Worm (Caenorhabditis elegans) whole organism, mixed stage, embryonic: ENCODE data around the gene zhit-2.

ENCODE experiments used
- M03D4.4 ChIP-seq: sonication (generic microtip); optimal IDR thresholded peaks from 2 replicates; lab custom pipeline; 2017; ENCODE audit warnings: mild to moderate bottlenecking, missing genetic modification characterization, missing compliant biosample characterization
- bed-3 ChIP-seq: fragments of 200-800 bp; sonication (Bioruptor generic); optimal IDR thresholded peaks from 3 replicates; lab custom pipeline; 2018; ENCODE audit warnings: mild to moderate bottlenecking, missing genetic modification characterization, moderate library complexity, missing compliant biosample characterization
- ceh-43 ChIP-seq: fragments of 200-800 bp; sonication (Bioruptor generic); optimal IDR thresholded peaks from 2 replicates; lab custom pipeline; 2018; ENCODE audit warnings: mild to moderate bottlenecking, missing genetic modification characterization, moderate library complexity, missing compliant biosample characterization
- ceh-83 ChIP-seq: fragments of 200-800 bp; sonication (Bioruptor generic); optimal IDR thresholded peaks from 2 replicates; lab custom pipeline; 2018; ENCODE audit warnings: mild to moderate bottlenecking, missing genetic modification characterization, missing compliant biosample characterization
- ces-1 ChIP-seq: fragments of 150-350 bp; optimal IDR thresholded peaks from 2 replicates; lab custom pipeline; 2014; ENCODE audit warnings: missing biosample characterization, missing genetic modification reagents, missing genetic modification characterization
- cnd-1 ChIP-seq: fragments of 200-800 bp; sonication (Bioruptor generic); optimal IDR thresholded peaks from 2 replicates; lab custom pipeline; 2018; ENCODE audit warnings: mild to moderate bottlenecking, missing genetic modification characterization, missing compliant biosample characterization
- elt-3 ChIP-seq: fragments of 150-350 bp; optimal IDR thresholded peaks from 2 replicates; lab custom pipeline; 2014; ENCODE audit warnings: missing biosample characterization, missing genetic modification characterization
- flh-1 ChIP-seq: fragments of 200-800 bp; sonication (Bioruptor generic); optimal IDR thresholded peaks from 2 replicates; lab custom pipeline; 2018; ENCODE audit warnings: mild to moderate bottlenecking, missing genetic modification characterization, moderate library complexity, missing compliant biosample characterization
- ham-2 ChIP-seq: fragments of 200-800 bp; sonication (Bioruptor generic); optimal IDR thresholded peaks from 2 replicates; lab custom pipeline; 2018; ENCODE audit warnings: mild to moderate bottlenecking, missing genetic modification characterization, missing compliant biosample characterization
- hlh-1 ChIP-seq: fragments of 150-350 bp; optimal IDR thresholded peaks from 2 replicates; lab custom pipeline; 2014; ENCODE audit warnings: missing biosample characterization, missing genetic modification reagents, missing genetic modification characterization
- lin-32 ChIP-seq: fragments of 200-800 bp; sonication (Bioruptor generic); optimal IDR thresholded peaks from 2 replicates; lab custom pipeline; 2018; ENCODE audit warnings: mild to moderate bottlenecking, missing genetic modification characterization, missing compliant biosample characterization
- mab-5 ChIP-seq: fragments of 150-350 bp; optimal IDR thresholded peaks from 2 replicates; lab custom pipeline; 2014; ENCODE audit warnings: missing biosample characterization, missing genetic modification characterization
- mep-1 ChIP-seq: fragments of 150-350 bp; optimal IDR thresholded peaks from 2 replicates; lab custom pipeline; 2017; ENCODE audit warnings: missing biosample characterization, missing genetic modification reagents, missing genetic modification characterization, inconsistent platforms
- mls-2 ChIP-seq: sonication (generic microtip); optimal IDR thresholded peaks from 2 replicates; lab custom pipeline; 2016; ENCODE audit warnings: mild to moderate bottlenecking, missing genetic modification characterization, moderate library complexity, missing compliant biosample characterization
- nhr-12 ChIP-seq: fragments of 150-350 bp; optimal IDR thresholded peaks from 2 replicates; lab custom pipeline; 2014; ENCODE audit warnings: missing biosample characterization, missing genetic modification characterization
- nhr-2 ChIP-seq: fragments of 150-350 bp; optimal IDR thresholded peaks from 2 replicates; lab custom pipeline; 2014; ENCODE audit warnings: missing biosample characterization, missing genetic modification characterization
- nhr-76 ChIP-seq: sonication (generic microtip); optimal IDR thresholded peaks from 2 replicates; lab custom pipeline; 2017; ENCODE audit warnings: missing biosample characterization, missing genetic modification characterization
- pha-4 ChIP-seq: fragments of 150-350 bp; optimal IDR thresholded peaks from 2 replicates; lab custom pipeline; 2018; ENCODE audit warnings: missing biosample characterization, missing genetic modification reagents, missing genetic modification characterization
- sem-2 ChIP-seq: fragments of 200-800 bp; sonication (Bioruptor generic); optimal IDR thresholded peaks from 2 replicates; lab custom pipeline; 2018; ENCODE audit warnings: mild to moderate bottlenecking, missing genetic modification characterization, missing compliant biosample characterization
- snpc-4 ChIP-seq: fragments of 150-350 bp; optimal IDR thresholded peaks from 2 replicates; lab custom pipeline; 2014; ENCODE audit warnings: missing biosample characterization, missing genetic modification characterization
- tbx-8 ChIP-seq: fragments of 200-800 bp; sonication (Bioruptor generic); optimal IDR thresholded peaks from 2 replicates; lab custom pipeline; 2018; ENCODE audit warnings: mild to moderate bottlenecking, missing genetic modification characterization, moderate library complexity, missing compliant biosample characterization
- unc-120 ChIP-seq: sonication (generic microtip); optimal IDR thresholded peaks from 2 replicates; lab custom pipeline; 2017; ENCODE audit warnings: missing genetic modification characterization, missing compliant biosample characterization; ENCODE audit not compliant: poor library complexity, severe bottlenecking
- unc-39 ChIP-seq: fragments of 150-350 bp; optimal IDR thresholded peaks from 2 replicates; lab custom pipeline; 2014; ENCODE audit warnings: missing biosample characterization, missing genetic modification characterization
- unc-62 ChIP-seq: fragments of 150-350 bp; optimal IDR thresholded peaks from 2 replicates; lab custom pipeline; 2014; ENCODE audit warnings: missing biosample characterization, missing genetic modification reagents, missing genetic modification characterization
- zip-8 ChIP-seq: fragments of 150-350 bp; optimal IDR thresholded peaks from 2 replicates; lab custom pipeline; 2014; ENCODE audit warnings: missing biosample characterization, missing genetic modification characterization

The zhit-2 gene

DNA sequence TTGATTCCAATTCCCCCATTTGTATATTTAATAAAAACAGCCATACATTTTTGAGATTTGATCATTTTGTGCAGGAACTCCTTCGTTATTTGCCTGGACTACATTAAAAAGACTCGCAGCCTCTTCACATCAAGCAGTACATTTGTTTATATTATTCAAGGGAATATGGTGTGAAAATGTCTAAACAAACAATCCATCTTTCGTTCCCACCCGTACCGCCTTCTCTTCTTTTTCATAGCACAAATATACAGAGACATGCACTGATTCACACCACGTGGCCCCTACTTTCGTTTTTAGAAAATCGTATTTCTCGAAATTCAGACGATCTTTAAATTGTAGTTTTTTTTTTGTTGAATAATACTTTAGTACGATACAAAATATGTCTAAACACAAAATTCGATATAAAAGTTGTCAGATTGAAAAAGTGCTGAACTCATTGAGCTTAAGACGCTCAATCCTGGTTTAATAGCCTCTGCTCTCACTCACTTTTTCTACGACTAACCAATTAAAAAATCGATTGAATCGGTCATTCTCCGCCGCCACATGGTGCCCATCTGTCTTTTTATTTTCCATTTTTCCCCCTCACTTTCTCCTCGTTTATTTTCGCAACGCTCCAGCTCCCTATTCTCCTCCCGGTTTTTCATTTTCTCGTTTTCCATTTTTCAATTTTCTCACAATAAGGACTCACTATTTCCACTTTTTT lies 48.7 kb downstream of the zhit-2 start:
- no peak for TF ChIP-seq unc-62 (GFP tag; lab: Kevin White, UChicago)
- TF ChIP-seq unc-120 (tag; lab: Kevin White, UChicago): no peak
- TF ChIP-seq sem-2 (GFP tag; lab: Kevin White, UChicago): no peak
- TF ChIP-seq ceh-43: no peak
- no peak for TF ChIP-seq flh-1 (GFP tag; lab: Kevin White, UChicago)
- TF ChIP-seq cnd-1 (tag; lab: Kevin White, UChicago): peak; percentile 3
- no peak for TF ChIP-seq mep-1
- TF ChIP-seq lin-32 (GFP tag; lab: Kevin White, UChicago): peak; percentile 50
- TF ChIP-seq nhr-12 (tag; lab: Kevin White, UChicago): no peak
- no peak for TF ChIP-seq mls-2 (tag; lab: Kevin White, UChicago)
- no peak for TF ChIP-seq ham-2 (GFP tag; lab: Kevin White, UChicago)
- no peak for TF ChIP-seq hlh-1 (tag; lab: Kevin White, UChicago)
- no peak for TF ChIP-seq M03D4.4
- TF ChIP-seq unc-39 (tag; lab: Kevin White, UChicago): no peak
- TF ChIP-seq pha-4 (tag; lab: Kevin White, UChicago): no peak
- TF ChIP-seq ceh-83: no peak
- TF ChIP-seq snpc-4: no peak
- TF ChIP-seq ces-1 (GFP tag; lab: Kevin White, UChicago): peak; percentile 35
- TF ChIP-seq nhr-76 (tag; lab: Kevin White, UChicago): no peak
- TF ChIP-seq nhr-2 (tag; lab: Kevin White, UChicago): no peak
- TF ChIP-seq mab-5: peak; percentile 20
- TF ChIP-seq tbx-8 (GFP tag; lab: Kevin White, UChicago): no peak
- no peak for TF ChIP-seq zip-8
- TF ChIP-seq bed-3: no peak

DNA sequence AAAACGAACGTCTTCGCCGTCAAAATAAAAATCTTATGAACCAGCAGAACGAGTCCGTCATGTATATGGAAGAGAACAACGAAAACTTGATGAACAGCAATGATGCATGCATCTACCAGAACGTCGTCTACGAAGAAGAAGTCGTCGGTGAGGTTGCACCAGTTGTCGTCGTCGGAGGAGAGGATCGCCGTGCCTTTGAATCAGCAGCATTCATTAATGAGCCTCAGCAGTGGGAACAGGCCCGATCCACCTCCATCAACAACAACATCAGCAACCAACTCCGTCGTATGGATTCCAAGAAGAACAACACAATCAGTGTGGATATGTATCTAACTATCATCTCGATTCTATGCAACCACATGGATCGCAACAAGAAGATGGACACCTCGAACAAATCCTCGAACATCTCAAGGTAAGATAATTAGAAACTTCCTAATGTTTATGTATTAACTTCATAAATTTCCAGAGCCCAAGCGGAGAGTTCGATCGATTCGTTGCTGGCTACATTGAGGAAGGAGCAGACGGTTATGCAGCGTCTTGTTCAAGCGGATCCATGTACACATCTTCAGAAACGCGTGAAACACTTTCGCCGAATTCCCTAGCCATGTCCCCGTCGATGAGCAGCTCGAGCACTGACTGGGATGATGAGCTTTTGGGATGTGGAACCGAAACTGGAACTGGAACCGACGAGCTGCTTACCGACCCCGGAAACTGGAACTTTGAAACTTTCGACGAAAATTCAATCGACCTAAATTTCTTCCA lies 49.7 kb downstream of the zhit-2 start:
- no peak for TF ChIP-seq elt-3 (tag; lab: Kevin White, UChicago)
- no peak for TF ChIP-seq cnd-1 (tag; lab: Kevin White, UChicago)
- TF ChIP-seq flh-1 (GFP tag; lab: Kevin White, UChicago): no peak
- no peak for TF ChIP-seq unc-120 (tag; lab: Kevin White, UChicago)
